Fruit fly (Drosophila melanogaster) whole organism, adult: ENCODE results near the gene CG4907.

ENCODE experiments used
- CG11617 ChIP-seq: fragments of 200-800 bp; sonication (Bioruptor generic); optimal IDR thresholded peaks from 2 replicates; lab custom pipeline; 2017; ENCODE audit warnings: mild to moderate bottlenecking, missing biosample characterization, missing genetic modification reagents, missing genetic modification characterization
- CG12768 ChIP-seq: fragments of 200-800 bp; sonication (Bioruptor generic); optimal IDR thresholded peaks from 2 replicates; lab custom pipeline; 2017; ENCODE audit warnings: missing biosample characterization, missing genetic modification characterization, mild to moderate bottlenecking, moderate library complexity, missing genetic modification reagents
- CG14711 ChIP-seq: fragments of 200-800 bp; sonication (Bioruptor generic); optimal IDR thresholded peaks from 2 replicates; lab custom pipeline; 2018; ENCODE audit warnings: missing biosample characterization, mild to moderate bottlenecking, missing genetic modification characterization, moderate library complexity
- CG1620 ChIP-seq: fragments of 200-800 bp; sonication (Bioruptor generic); optimal IDR thresholded peaks from 2 replicates; lab custom pipeline; 2016; ENCODE audit warnings: missing biosample characterization, missing genetic modification characterization
- CG33017 ChIP-seq: fragments of 200-800 bp; sonication (Bioruptor generic); optimal IDR thresholded peaks from 2 replicates; lab custom pipeline; 2018; ENCODE audit warnings: missing biosample characterization, mild to moderate bottlenecking, missing genetic modification characterization, moderate library complexity
- CG5204 ChIP-seq: fragments of 200-800 bp; sonication (Bioruptor generic); optimal IDR thresholded peaks from 2 replicates; lab custom pipeline; 2016; ENCODE audit warnings: missing biosample characterization, missing genetic modification characterization
- CG7045 ChIP-seq: fragments of 200-800 bp; sonication (Bioruptor generic); optimal IDR thresholded peaks from 2 replicates; lab custom pipeline; 2017; ENCODE audit warnings: missing biosample characterization, mild to moderate bottlenecking, missing genetic modification characterization
- CG7101 ChIP-seq: fragments of 200-800 bp; sonication (Bioruptor generic); optimal IDR thresholded peaks from 2 replicates; lab custom pipeline; 2018; ENCODE audit warnings: missing biosample characterization, mild to moderate bottlenecking, missing genetic modification characterization, moderate library complexity
- Clk ChIP-seq: fragments of 200-800 bp; sonication (Bioruptor generic); optimal IDR thresholded peaks from 2 replicates; lab custom pipeline; 2017; ENCODE audit warnings: missing biosample characterization, missing genetic modification characterization
- Crg-1 ChIP-seq: fragments of 200-800 bp; sonication (Bioruptor generic); optimal IDR thresholded peaks from 2 replicates; lab custom pipeline; 2016; ENCODE audit warnings: missing biosample characterization, missing genetic modification characterization
- Hr96 ChIP-seq: fragments of 200-800 bp; sonication (Bioruptor generic); optimal IDR thresholded peaks from 2 replicates; lab custom pipeline; 2016; ENCODE audit warnings: missing biosample characterization, missing genetic modification characterization
- Mnt ChIP-seq: fragments of 200-800 bp; sonication (Bioruptor generic); optimal IDR thresholded peaks from 2 replicates; lab custom pipeline; 2016; ENCODE audit warnings: missing biosample characterization, mild to moderate bottlenecking, missing genetic modification characterization
- bab1 ChIP-seq: fragments of 200-800 bp; sonication (Bioruptor generic); optimal IDR thresholded peaks from 3 replicates; lab custom pipeline; 2019; ENCODE audit warnings: missing biosample characterization, mild to moderate bottlenecking, missing genetic modification characterization, moderate library complexity
- cic ChIP-seq: fragments of 200-800 bp; sonication (Bioruptor generic); optimal IDR thresholded peaks from 2 replicates; lab custom pipeline; 2017; ENCODE audit warnings: missing biosample characterization, mild to moderate bottlenecking, missing genetic modification characterization, moderate library complexity
- cnc ChIP-seq, 2 experiments: fragments of >200 bp; optimal IDR thresholded peaks; 2 replicates each; lab custom pipeline; 2017
- kay ChIP-seq: fragments of 200-800 bp; sonication (Bioruptor generic); peaks from one replicate; lab custom pipeline; 2016; ENCODE audit warnings: missing biosample characterization, missing genetic modification characterization, borderline replicate concordance
- ovo ChIP-seq: fragments of 200-800 bp; sonication (Bioruptor generic); optimal IDR thresholded peaks from 2 replicates; lab custom pipeline; 2016; ENCODE audit warnings: missing biosample characterization, missing genetic modification characterization
- pad ChIP-seq: fragments of 200-800 bp; sonication (Bioruptor generic); optimal IDR thresholded peaks from 3 replicates; lab custom pipeline; 2017; ENCODE audit warnings: missing biosample characterization, missing genetic modification characterization, mild to moderate bottlenecking, moderate library complexity, missing genetic modification reagents
- tj ChIP-seq: fragments of 200-800 bp; sonication (Bioruptor generic); optimal IDR thresholded peaks from 3 replicates; lab custom pipeline; 2017; ENCODE audit warnings: missing biosample characterization, mild to moderate bottlenecking, missing genetic modification characterization, moderate library complexity
- toe ChIP-seq: fragments of 200-800 bp; sonication (Bioruptor generic); optimal IDR thresholded peaks from 2 replicates; lab custom pipeline; 2016; ENCODE audit warnings: missing biosample characterization, missing genetic modification characterization

CG4907 gene

dm6 chr3R:22740930-22741329 is 30.4 kb upstream of the CG4907 start, which contains the start of the genes Dcr-1 and CG6985:
Gene Dcr-1, minus strand, starts transcription at chr3R:22741091.
Gene CG6985, plus strand, starts transcription at chr3R:22741150.
- TF ChIP-seq bab1, result no peak
- TF ChIP-seq Hr96 (GFP tag; lab: Kevin White, UChicago), result no peak
- TF ChIP-seq CG1620 (GFP tag; lab: Kevin White, UChicago), result no peak
- TF ChIP-seq CG7045 (GFP tag; lab: Kevin White, UChicago), result no peak
- TF ChIP-seq CG11617 (GFP tag; lab: Kevin White, UChicago), result no peak
- no peak for TF ChIP-seq Crg-1 (GFP tag; lab: Kevin White, UChicago)
- no peak for TF ChIP-seq tj
- no peak for TF ChIP-seq pad (GFP tag; lab: Kevin White, UChicago)
- no peak for TF ChIP-seq CG12768
- TF ChIP-seq Clk (GFP tag; lab: Kevin White, UChicago), result no peak
- TF ChIP-seq cic (GFP tag; lab: Kevin White, UChicago), result no peak
- TF ChIP-seq CG14711 (tag; lab: Kevin White, UChicago), result no peak
- TF ChIP-seq CG7101 (tag; lab: Kevin White, UChicago), result no peak
- no peak for TF ChIP-seq ovo (GFP tag; lab: Kevin White, UChicago)
- TF ChIP-seq CG33017, result no peak
- TF ChIP-seq CG5204 (GFP tag; lab: Kevin White, UChicago), result no peak
- no peak for TF ChIP-seq Mnt
- TF ChIP-seq kay (GFP tag; lab: Kevin White, UChicago), result no peak
- no peak for TF ChIP-seq cnc (optimal IDR thresholded peaks at IDR 0.05; lab: Kevin White, UChicago)

- no peak for TF ChIP-seq pad (GFP tag; lab: Kevin White, UChicago)
- TF ChIP-seq cic (GFP tag; lab: Kevin White, UChicago), result no peak
- TF ChIP-seq Clk (GFP tag; lab: Kevin White, UChicago), result no peak
- no peak for TF ChIP-seq Hr96 (GFP tag; lab: Kevin White, UChicago)
- no peak for TF ChIP-seq CG1620 (GFP tag; lab: Kevin White, UChicago)
- no peak for TF ChIP-seq CG7101 (tag; lab: Kevin White, UChicago)
- TF ChIP-seq Mnt, result no peak
- TF ChIP-seq CG12768, result no peak
These were observed 23.2 kb upstream of the CG4907 start, which contains the start of gene Takl2 for dm6 chr3R:22733751-22734150. Gene Takl2, minus strand, starts transcription at chr3R:22733851.

- no peak for TF ChIP-seq CG7045 (GFP tag; lab: Kevin White, UChicago)
- no peak for TF ChIP-seq CG1620 (GFP tag; lab: Kevin White, UChicago)
- no peak for TF ChIP-seq Clk (GFP tag; lab: Kevin White, UChicago)
- TF ChIP-seq bab1, result no peak
- no peak for TF ChIP-seq Crg-1 (GFP tag; lab: Kevin White, UChicago)
- no peak for TF ChIP-seq CG7101 (tag; lab: Kevin White, UChicago)
- TF ChIP-seq CG11617 (GFP tag; lab: Kevin White, UChicago), result no peak
- TF ChIP-seq CG5204 (GFP tag; lab: Kevin White, UChicago), result no peak
- TF ChIP-seq CG33017, result no peak
- TF ChIP-seq Mnt, result no peak
These were observed 22.4 kb upstream of the CG4907 start for dm6 chr3R:22732995-22733394.

- TF ChIP-seq Mnt, result no peak
- no peak for TF ChIP-seq CG12768
- TF ChIP-seq cic (GFP tag; lab: Kevin White, UChicago), result no peak
- no peak for TF ChIP-seq ovo (GFP tag; lab: Kevin White, UChicago)
- no peak for TF ChIP-seq CG1620 (GFP tag; lab: Kevin White, UChicago)
- no peak for TF ChIP-seq CG7045 (GFP tag; lab: Kevin White, UChicago)
- no peak for TF ChIP-seq bab1
- TF ChIP-seq Clk (GFP tag; lab: Kevin White, UChicago), result no peak
- no peak for TF ChIP-seq CG5204 (GFP tag; lab: Kevin White, UChicago)
- no peak for TF ChIP-seq toe
- TF ChIP-seq kay (GFP tag; lab: Kevin White, UChicago), result no peak
- TF ChIP-seq Hr96 (GFP tag; lab: Kevin White, UChicago), result no peak
- TF ChIP-seq Crg-1 (GFP tag; lab: Kevin White, UChicago), result no peak
These were observed 17.3 kb upstream of the CG4907 start for dm6 chr3R:22727857-22728256.

dm6 chr3R:22727456-22727833 is 16.9 kb upstream of the CG4907 start:
- no peak for TF ChIP-seq CG7045 (GFP tag; lab: Kevin White, UChicago)
- TF ChIP-seq Hr96 (GFP tag; lab: Kevin White, UChicago), result no peak
- TF ChIP-seq cnc (optimal IDR thresholded peaks at IDR 0.05; lab: Kevin White, UChicago), result no peak
- TF ChIP-seq CG11617 (GFP tag; lab: Kevin White, UChicago), result no peak
- TF ChIP-seq CG7101 (tag; lab: Kevin White, UChicago), result no peak
- no peak for TF ChIP-seq Crg-1 (GFP tag; lab: Kevin White, UChicago)
- peak; percentile 88 for TF ChIP-seq pad (GFP tag; lab: Kevin White, UChicago)
- no peak for TF ChIP-seq CG1620 (GFP tag; lab: Kevin White, UChicago)
- TF ChIP-seq ovo (GFP tag; lab: Kevin White, UChicago), result peak; percentile 86
- TF ChIP-seq tj, result peak; percentile 4
- no peak for TF ChIP-seq Mnt
- TF ChIP-seq cic (GFP tag; lab: Kevin White, UChicago), result peak; percentile 8
- no peak for TF ChIP-seq bab1
- TF ChIP-seq CG12768, result no peak
- TF ChIP-seq CG33017, result no peak
- TF ChIP-seq toe, result no peak
- no peak for TF ChIP-seq CG14711 (tag; lab: Kevin White, UChicago)
- no peak for TF ChIP-seq kay (GFP tag; lab: Kevin White, UChicago)
- TF ChIP-seq CG5204 (GFP tag; lab: Kevin White, UChicago), result no peak

dm6 chr3R:22726771-22727455 is 16.4 kb upstream of the CG4907 start, which contains the start of gene CG45049:
Gene CG45049, plus strand, starts transcription at chr3R:22726967.
- peak; percentile 23 for TF ChIP-seq bab1
- TF ChIP-seq Clk (GFP tag; lab: Kevin White, UChicago), result no peak
- TF ChIP-seq Crg-1 (GFP tag; lab: Kevin White, UChicago), result no peak
- TF ChIP-seq CG14711 (tag; lab: Kevin White, UChicago), result no peak
- no peak for TF ChIP-seq ovo (GFP tag; lab: Kevin White, UChicago)
- no peak for TF ChIP-seq CG7045 (GFP tag; lab: Kevin White, UChicago)
- peak; percentile 78 for TF ChIP-seq cic (GFP tag; lab: Kevin White, UChicago)
- TF ChIP-seq CG5204 (GFP tag; lab: Kevin White, UChicago), result no peak
- TF ChIP-seq tj, result peak; percentile 34
